Worm (Caenorhabditis elegans) whole organism, early embryonic: ENCODE measurements around the gene K01A6.7.
A peak's percentile ranks its signal among the peaks of the same experiment; 100 is the strongest.

Source experiments
- B0310.2 ChIP-seq: sonication (generic microtip); optimal IDR thresholded peaks from 2 replicates; lab custom pipeline; 2016; ENCODE audit warnings: mild to moderate bottlenecking, missing genetic modification characterization, missing compliant biosample characterization
- F13C5.2 ChIP-seq: sonication (generic microtip); optimal IDR thresholded peaks from 2 replicates; lab custom pipeline; 2017; ENCODE audit warnings: mild to moderate bottlenecking, missing genetic modification characterization, inconsistent platforms, missing compliant biosample characterization
- aly-1 ChIP-seq: sonication (generic microtip); optimal IDR thresholded peaks from 2 replicates; lab custom pipeline; 2016; ENCODE audit warnings: missing genetic modification characterization, missing compliant biosample characterization
- ama-1 ChIP-seq: fragments of 150-350 bp; optimal IDR thresholded peaks from 2 replicates; lab custom pipeline; 2014
- ceh-13 ChIP-seq: fragments of 200-800 bp; sonication (Bioruptor generic); optimal IDR thresholded peaks from 2 replicates; lab custom pipeline; 2018; ENCODE audit warnings: mild to moderate bottlenecking, missing genetic modification characterization, missing compliant biosample characterization
- ceh-36 ChIP-seq: sonication (generic microtip); optimal IDR thresholded peaks from 2 replicates; lab custom pipeline; 2016; ENCODE audit warnings: missing genetic modification characterization, inconsistent platforms, missing compliant biosample characterization
- ets-7 ChIP-seq: sonication (generic microtip); optimal IDR thresholded peaks from 2 replicates; lab custom pipeline; 2016; ENCODE audit warnings: missing genotype, missing genetic modification characterization, missing compliant biosample characterization
- flt-1 ChIP-seq: fragments of 200-800 bp; sonication (Bioruptor generic); IDR thresholded peaks from 2 replicates; pipeline ENCODE4 v1.3.6; 2022; ENCODE audit warnings: missing genetic modification characterization, missing compliant biosample characterization
- hmbx-1 ChIP-seq: sonication (generic microtip); optimal IDR thresholded peaks from 2 replicates; lab custom pipeline; 2016; ENCODE audit warnings: mild to moderate bottlenecking, missing genetic modification characterization, missing compliant biosample characterization
- hmg-4 ChIP-seq: fragments of 200-800 bp; sonication (Bioruptor generic); optimal IDR thresholded peaks from 2 replicates; lab custom pipeline; 2018; ENCODE audit warnings: mild to moderate bottlenecking, missing genetic modification characterization, missing compliant biosample characterization
- hnd-1 ChIP-seq: sonication (generic microtip); optimal IDR thresholded peaks from 2 replicates; lab custom pipeline; 2016; ENCODE audit warnings: missing genetic modification characterization, missing compliant biosample characterization
- pes-1 ChIP-seq: fragments of 200-800 bp; sonication (Bioruptor generic); IDR thresholded peaks from 2 replicates; pipeline ENCODE4 v1.3.6; 2022; ENCODE audit warnings: missing genetic modification reagents, missing genetic modification characterization, missing compliant biosample characterization
- scrt-1 ChIP-seq: fragments of 200-800 bp; sonication (Bioruptor generic); IDR thresholded peaks from 2 replicates; pipeline ENCODE4 v1.3.6; 2022; ENCODE audit warnings: missing genetic modification characterization, missing compliant biosample characterization
- sea-1 ChIP-seq: fragments of 200-800 bp; sonication (Bioruptor generic); conservative IDR thresholded peaks from 2 replicates; pipeline ENCODE4 v1.3.6; 2022; ENCODE audit warnings: missing genetic modification characterization, missing compliant biosample characterization
- tbx-11 ChIP-seq: fragments of 200-800 bp; sonication (Bioruptor generic); IDR thresholded peaks from 2 replicates; pipeline ENCODE4 v1.3.6; 2022; ENCODE audit warnings: missing genetic modification characterization, missing compliant biosample characterization
- tbx-37 ChIP-seq: fragments of 200-800 bp; sonication (Bioruptor generic); conservative IDR thresholded peaks from 2 replicates; pipeline ENCODE4 v1.3.6; 2022; ENCODE audit warnings: missing genetic modification reagents, missing genetic modification characterization, missing compliant biosample characterization
- tra-4 ChIP-seq: sonication (generic microtip); optimal IDR thresholded peaks from 2 replicates; lab custom pipeline; 2017; ENCODE audit warnings: missing genetic modification characterization, missing compliant biosample characterization

Gene K01A6.7

ce11 chrIV:11700752-11701151 lies 37.6 kb downstream of the K01A6.7 start, which contains the start of gene dpy-20:
Gene dpy-20, minus strand, starts transcription at chrIV:11700852.
- TF ChIP-seq ceh-13 (no peak), B0310.2 (tag; lab: Kevin White, UChicago) (no peak), F13C5.2 (tag; lab: Kevin White, UChicago) (no peak), ets-7 (tag; lab: Kevin White, UChicago) (no peak), scrt-1 (GFP tag; lab: Robert Waterston, UW) (no peak), tra-4 (tag; lab: Kevin White, UChicago) (no peak), hnd-1 (tag; lab: Kevin White, UChicago) (no peak), ama-1 (lab: Kevin White, UChicago) (no peak), tbx-11 (GFP tag; lab: Robert Waterston, UW) (no peak), sea-1 (GFP tag; lab: Robert Waterston, UW) (no peak), tbx-37 (GFP tag; lab: Robert Waterston, UW) (no peak), flt-1 (GFP tag; lab: Robert Waterston, UW) (no peak), pes-1 (no peak), hmg-4 (GFP tag; lab: Kevin White, UChicago) (no peak)

- no peak for TF ChIP-seq tra-4 (tag; lab: Kevin White, UChicago)
- no peak for TF ChIP-seq hmbx-1 (tag; lab: Kevin White, UChicago)
- no peak for TF ChIP-seq B0310.2 (tag; lab: Kevin White, UChicago)
- TF ChIP-seq ceh-36 (tag; lab: Kevin White, UChicago): no peak
- no peak for TF ChIP-seq tbx-11 (GFP tag; lab: Robert Waterston, UW)
- TF ChIP-seq ama-1 (lab: Kevin White, UChicago): no peak
Observed at ce11 chrIV:11700100-11700499, 38.3 kb downstream of the K01A6.7 start.

DNA sequence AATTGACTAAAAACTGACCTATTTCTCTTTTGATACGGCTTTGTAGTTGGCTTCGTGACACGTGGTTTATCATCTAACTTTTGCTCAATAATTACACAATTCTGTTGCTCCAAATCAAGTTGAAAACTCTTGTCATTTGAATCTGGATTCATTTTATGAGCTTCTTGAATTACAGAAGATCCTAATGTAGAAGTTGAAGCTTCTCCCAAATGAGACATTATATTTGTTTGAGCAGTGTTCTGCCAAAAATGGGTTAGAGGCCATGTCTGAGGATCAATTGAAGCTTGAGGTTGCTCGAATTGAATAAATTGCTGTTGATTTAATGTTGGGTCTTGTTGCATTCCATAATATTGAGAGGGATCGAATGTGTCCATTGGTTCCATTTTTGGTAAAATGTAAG lies 40.9 kb downstream of the K01A6.7 start:
- TF ChIP-seq ets-7 (tag; lab: Kevin White, UChicago): no peak
- TF ChIP-seq ceh-36 (tag; lab: Kevin White, UChicago): no peak
- TF ChIP-seq F13C5.2 (tag; lab: Kevin White, UChicago): no peak
- TF ChIP-seq hmg-4 (GFP tag; lab: Kevin White, UChicago): no peak
- no peak for TF ChIP-seq sea-1 (GFP tag; lab: Robert Waterston, UW)
- no peak for TF ChIP-seq hnd-1 (tag; lab: Kevin White, UChicago)

DNA sequence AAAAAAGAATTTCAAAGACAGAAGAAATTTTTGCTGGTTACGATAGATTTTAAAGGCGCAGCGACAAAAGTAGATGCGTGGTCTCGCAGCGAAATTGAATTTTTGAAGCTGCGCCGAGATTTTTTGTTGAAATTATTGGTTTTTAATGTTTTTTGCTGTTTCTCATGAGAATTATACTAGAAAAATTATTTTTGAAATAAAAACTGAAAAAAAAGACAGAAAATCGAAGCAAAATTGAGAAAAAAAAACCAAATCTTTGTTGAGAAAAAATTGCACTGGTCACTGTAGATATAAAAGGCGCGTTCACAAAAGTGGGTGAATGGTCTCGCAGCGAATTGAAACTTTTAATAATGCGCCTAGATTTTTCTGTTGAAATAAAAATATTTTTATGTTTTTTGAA lies 42.7 kb downstream of the K01A6.7 start:
- TF ChIP-seq sea-1 (GFP tag; lab: Robert Waterston, UW) (no peak), ets-7 (tag; lab: Kevin White, UChicago) (no peak), tra-4 (tag; lab: Kevin White, UChicago) (no peak), ama-1 (lab: Kevin White, UChicago) (no peak), ceh-36 (tag; lab: Kevin White, UChicago) (no peak), ceh-13 (no peak), aly-1 (tag; lab: Kevin White, UChicago) (no peak), flt-1 (GFP tag; lab: Robert Waterston, UW) (no peak), pes-1 (no peak), B0310.2 (tag; lab: Kevin White, UChicago) (no peak), tbx-11 (GFP tag; lab: Robert Waterston, UW) (no peak), hmg-4 (GFP tag; lab: Kevin White, UChicago) (no peak), scrt-1 (GFP tag; lab: Robert Waterston, UW) (no peak), tbx-37 (GFP tag; lab: Robert Waterston, UW) (no peak), F13C5.2 (tag; lab: Kevin White, UChicago) (no peak)

- TF ChIP-seq flt-1 (GFP tag; lab: Robert Waterston, UW) (no peak), scrt-1 (GFP tag; lab: Robert Waterston, UW) (no peak), hnd-1 (tag; lab: Kevin White, UChicago) (no peak), tbx-11 (GFP tag; lab: Robert Waterston, UW) (no peak), aly-1 (tag; lab: Kevin White, UChicago) (no peak), pes-1 (no peak), ama-1 (lab: Kevin White, UChicago) (no peak), B0310.2 (tag; lab: Kevin White, UChicago) (no peak)
Observed at ce11 chrIV:11694143-11694542, 44.2 kb downstream of the K01A6.7 start, which contains the start of gene ZK792.7. Gene ZK792.7, plus strand, starts transcription at chrIV:11694443.

ce11 chrIV:11693493-11693892 lies 44.9 kb downstream of the K01A6.7 start, which contains the start of gene ZK792.12:
Gene ZK792.12, plus strand, starts transcription at chrIV:11693793.
- TF ChIP-seq flt-1 (GFP tag; lab: Robert Waterston, UW) (no peak), tbx-37 (GFP tag; lab: Robert Waterston, UW) (no peak), B0310.2 (tag; lab: Kevin White, UChicago) (no peak), ets-7 (tag; lab: Kevin White, UChicago) (no peak), ceh-36 (tag; lab: Kevin White, UChicago) (no peak), F13C5.2 (tag; lab: Kevin White, UChicago) (no peak), tbx-11 (GFP tag; lab: Robert Waterston, UW) (no peak), pes-1 (no peak), ceh-13 (no peak), scrt-1 (GFP tag; lab: Robert Waterston, UW) (no peak), hnd-1 (tag; lab: Kevin White, UChicago) (no peak), ama-1 (lab: Kevin White, UChicago) (no peak), hmbx-1 (tag; lab: Kevin White, UChicago) (no peak), hmg-4 (GFP tag; lab: Kevin White, UChicago) (no peak), sea-1 (GFP tag; lab: Robert Waterston, UW) (no peak), tra-4 (tag; lab: Kevin White, UChicago) (no peak), aly-1 (tag; lab: Kevin White, UChicago) (no peak)

- TF ChIP-seq ets-7 (tag; lab: Kevin White, UChicago) (no peak), pes-1 (0 out of 2 replicates have a peak, but pooled peaks have one; percentile 38), ama-1 (lab: Kevin White, UChicago) (no peak), F13C5.2 (tag; lab: Kevin White, UChicago) (peak; percentile 48), hmg-4 (GFP tag; lab: Kevin White, UChicago) (peak; percentile 82), ceh-13 (no peak), aly-1 (tag; lab: Kevin White, UChicago) (peak; percentile 35)
Observed at ce11 chrIV:11692071-11692673, 46.2 kb downstream of the K01A6.7 start.
